Fruit fly (Drosophila melanogaster): ENCODE measurements around the gene okr.

Gene okr

dm6 chr2L:2972439-2972936, 20.1 kb downstream of the okr start, which contains the start of the genes Rrp1 and gammaTub23C (continued):
- TF ChIP-seq Eip78C (GFP tag) (peak; percentile 97), CG6276 (GFP tag; optimal IDR thresholded peaks at IDR 0.05) (no peak), CG6792 (GFP tag; optimal IDR thresholded peaks at IDR 0.05) (peak; percentile 89), CG6808 (GFP tag; optimal IDR thresholded peaks at IDR 0.05) (peak; percentile 90), CG9139 (GFP tag; optimal IDR thresholded peaks at IDR 0.05) (peak; percentile 68), Sox15 (GFP tag; optimal IDR thresholded peaks at IDR 0.05) (peak; percentile 94), CG8632 (GFP tag; optimal IDR thresholded peaks at IDR 0.05) (peak; percentile 90), vri (GFP tag; optimal IDR thresholded peaks at IDR 0.05) (no peak), CG7368 (GFP tag; optimal IDR thresholded peaks at IDR 0.05) (no peak), CG11762 (GFP tag; optimal IDR thresholded peaks at IDR 0.05; ENCODE audit: insufficient read depth) (peak; percentile 90), Eip93F (GFP tag; optimal IDR thresholded peaks at IDR 0.05) (peak; percentile 54), CG32006 (GFP tag; optimal IDR thresholded peaks at IDR 0.05) (peak; percentile 96), CG10669 (GFP tag; optimal IDR thresholded peaks at IDR 0.05) (peak; percentile 87), dac (GFP tag; optimal IDR thresholded peaks at IDR 0.05) (peak; percentile 79), svp (GFP tag) (no peak), CG4318 (GFP tag; optimal IDR thresholded peaks at IDR 0.05) (peak; percentile 89), CG3032 (tag; optimal IDR thresholded peaks at IDR 0.05) (peak; percentile 90), Hr4 (GFP tag; optimal IDR thresholded peaks at IDR 0.05) (peak; percentile 91), CG8119 (GFP tag; IDR thresholded peaks at IDR 0.05) (peak; percentile 88), dsx (GFP tag; optimal IDR thresholded peaks at IDR 0.05; ENCODE audit: poor library complexity, severe bottlenecking) (peak; percentile 90), Hr38 (GFP tag; optimal IDR thresholded peaks at IDR 0.05) (no peak), fd59A (GFP tag; optimal IDR thresholded peaks at IDR 0.05) (peak; percentile 88), Hr39 (GFP tag; optimal IDR thresholded peaks at IDR 0.05) (peak; percentile 88), CG16779 (tag; optimal IDR thresholded peaks at IDR 0.05) (no peak), CG15336 (GFP tag; IDR thresholded peaks at IDR 0.05) (peak; percentile 86), cyc (GFP tag; optimal IDR thresholded peaks at IDR 0.05) (peak; percentile 88), Met (GFP tag; optimal IDR thresholded peaks at IDR 0.05) (peak; percentile 84), Sox102F (GFP tag; optimal IDR thresholded peaks at IDR 0.05) (peak; percentile 84), CG31627 (GFP tag; optimal IDR thresholded peaks at IDR 0.05) (peak; percentile 90)

dm6 chr2L:2969438-2969837, 23.1 kb downstream of the okr start, which contains the start of gene Ts:
Gene Ts (minus strand): TSS chr2L:2969638.
- TF ChIP-seq Sox15 (GFP tag; optimal IDR thresholded peaks at IDR 0.05) (no peak), fkh (GFP tag; optimal IDR thresholded peaks at IDR 0.05) (no peak), Ets21C (GFP tag; optimal IDR thresholded peaks at IDR 0.05) (no peak), Ets96B (tag; optimal IDR thresholded peaks at IDR 0.05) (no peak)

dm6 chr2L:2966917-2967316, 25.6 kb downstream of the okr start:
- TF ChIP-seq cyc (GFP tag; optimal IDR thresholded peaks at IDR 0.05) (no peak), Hr39 (GFP tag; optimal IDR thresholded peaks at IDR 0.05) (no peak), CG6792 (GFP tag; optimal IDR thresholded peaks at IDR 0.05) (no peak), Ets96B (tag; optimal IDR thresholded peaks at IDR 0.05) (no peak), CG3032 (tag; optimal IDR thresholded peaks at IDR 0.05) (no peak), CG6163 (GFP tag; IDR thresholded peaks at IDR 0.05) (0 out of 3 replicates have a peak, but pooled peaks have one; percentile 24)

DNA sequence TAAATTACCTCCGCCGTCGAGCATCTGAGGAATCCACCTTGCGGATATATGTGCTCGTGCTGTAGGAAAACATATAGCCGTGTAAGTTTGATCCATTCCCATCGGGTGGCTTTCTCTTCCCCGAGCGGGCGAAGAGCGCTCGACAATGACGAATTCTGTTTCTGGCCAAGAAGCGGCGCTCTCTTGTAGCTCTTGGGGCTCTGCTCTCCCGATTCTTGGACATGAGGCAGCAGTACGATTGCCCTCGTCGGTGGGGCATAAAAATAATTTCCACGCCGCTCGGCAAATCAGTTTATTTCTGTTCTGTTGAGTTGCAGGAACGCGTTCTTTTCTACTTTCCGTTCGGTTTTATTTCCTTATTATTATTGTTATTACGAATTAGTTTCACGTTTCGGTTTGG, 33.7 kb downstream of the okr start:
- TF ChIP-seq CG15336 (GFP tag; IDR thresholded peaks at IDR 0.05), result peak; percentile 14; the same call in 1 of the 2 replicates
- no peak for TF ChIP-seq Hr4 (GFP tag; optimal IDR thresholded peaks at IDR 0.05)
- TF ChIP-seq CG1621 (tag; optimal IDR thresholded peaks at IDR 0.05), result no peak
- no peak for TF ChIP-seq CG6854 (GFP tag; optimal IDR thresholded peaks at IDR 0.05)
- TF ChIP-seq vri (GFP tag; optimal IDR thresholded peaks at IDR 0.05), result no peak
